Worm (Caenorhabditis elegans): Measurements from ENCODE around the gene mrpl-35.

- TF ChIP-seq W03F9.2 (tag; optimal IDR thresholded peaks at IDR 0.05) (no peak), him-1 (tag; optimal IDR thresholded peaks at IDR 0.05) (no peak)
Measured at ce11 chrIII:3504239-3504638, 5.8 kb upstream of the mrpl-35 start.

All from whole organism, L4/young adult.